Worm (Caenorhabditis elegans) whole organism, L3 larva: ENCODE results near the gene popl-1.
A peak's percentile ranks its signal among the peaks of the same experiment; 100 is the strongest.

Source experiments
- R02D3.7 ChIP-seq: fragments of 150-350 bp; optimal IDR thresholded peaks from 2 replicates; lab custom pipeline; 2014; ENCODE audit warnings: missing biosample characterization, missing genetic modification characterization
- ZK546.5 ChIP-seq: sonication (generic microtip); optimal IDR thresholded peaks from 2 replicates; lab custom pipeline; 2017; ENCODE audit warnings: missing biosample characterization, missing genetic modification characterization
- aly-2 ChIP-seq: fragments of 150-350 bp; optimal IDR thresholded peaks from 2 replicates; lab custom pipeline; 2014; ENCODE audit warnings: missing biosample characterization, missing genetic modification characterization
- ama-1 ChIP-seq: fragments of 150-350 bp; optimal IDR thresholded peaks from 2 replicates; lab custom pipeline; 2018
- ceh-28 ChIP-seq: fragments of 150-350 bp; optimal IDR thresholded peaks from 2 replicates; lab custom pipeline; 2014; ENCODE audit warnings: missing biosample characterization, missing genetic modification reagents, missing genetic modification characterization
- ceh-9 ChIP-seq: sonication (generic microtip); optimal IDR thresholded peaks from 2 replicates; lab custom pipeline; 2018; ENCODE audit warnings: missing biosample characterization, missing genetic modification characterization
- daf-12 ChIP-seq: fragments of 150-350 bp; optimal IDR thresholded peaks from 2 replicates; lab custom pipeline; 2014; ENCODE audit warnings: missing biosample characterization, missing genetic modification reagents, missing genetic modification characterization
- egl-27 ChIP-seq: sonication (generic microtip); optimal IDR thresholded peaks from 4 replicates; lab custom pipeline; 2017; ENCODE audit warnings: missing biosample characterization, missing genetic modification reagents, missing genetic modification characterization
- egl-5 ChIP-seq: fragments of 150-350 bp; optimal IDR thresholded peaks from 2 replicates; lab custom pipeline; 2017; ENCODE audit warnings: missing biosample characterization, missing genetic modification reagents, missing genetic modification characterization, inconsistent platforms
- elt-1 ChIP-seq: fragments of 150-350 bp; optimal IDR thresholded peaks from 2 replicates; lab custom pipeline; 2014; ENCODE audit warnings: missing biosample characterization, missing genetic modification characterization
- elt-2 ChIP-seq: sonication (generic microtip); optimal IDR thresholded peaks from 2 replicates; lab custom pipeline; 2016; ENCODE audit warnings: missing genetic modification reagents, mild to moderate bottlenecking, missing genetic modification characterization, missing compliant biosample characterization
- eor-1 ChIP-seq, 2 experiments: fragments of 150-350 bp; optimal IDR thresholded peaks; 2 replicates each; lab custom pipeline; 2014 to 2018; ENCODE audit warnings: missing biosample characterization in 2 of 2, missing genetic modification characterization in 2 of 2
- fkh-2 ChIP-seq: fragments of 150-350 bp; optimal IDR thresholded peaks from 2 replicates; lab custom pipeline; 2014; ENCODE audit warnings: missing biosample characterization, missing genetic modification reagents, missing genetic modification characterization
- jun-1 ChIP-seq: fragments of 150-350 bp; optimal IDR thresholded peaks from 2 replicates; lab custom pipeline; 2014; ENCODE audit warnings: missing biosample characterization, missing genetic modification reagents, missing genetic modification characterization
- lin-15B ChIP-seq: fragments of 150-350 bp; optimal IDR thresholded peaks from 2 replicates; lab custom pipeline; 2014; ENCODE audit warnings: missing biosample characterization, missing genetic modification characterization
- lin-39 ChIP-seq: fragments of 150-350 bp; optimal IDR thresholded peaks from 2 replicates; lab custom pipeline; 2018; ENCODE audit warnings: missing biosample characterization, missing genetic modification reagents, missing genetic modification characterization
- lsy-12 ChIP-seq: sonication (generic microtip); optimal IDR thresholded peaks from 2 replicates; lab custom pipeline; 2016; ENCODE audit warnings: mild to moderate bottlenecking, missing genetic modification characterization, missing compliant biosample characterization
- mdl-1 ChIP-seq: fragments of 150-350 bp; optimal IDR thresholded peaks from 2 replicates; lab custom pipeline; 2014; ENCODE audit warnings: missing biosample characterization, missing genetic modification characterization
- mml-1 ChIP-seq: fragments of 150-350 bp; sonication (generic microtip); optimal IDR thresholded peaks from 3 replicates; lab custom pipeline; 2014; ENCODE audit warnings: missing biosample characterization, missing genetic modification characterization
- nfya-1 ChIP-seq: sonication (generic microtip); optimal IDR thresholded peaks from 2 replicates; lab custom pipeline; 2017; ENCODE audit warnings: missing genetic modification characterization, mild to moderate bottlenecking, missing compliant biosample characterization, antibody characterized with exemption, moderate library complexity; ENCODE audit not compliant: insufficient read depth
- nhr-11 ChIP-seq: fragments of 150-350 bp; optimal IDR thresholded peaks from 2 replicates; lab custom pipeline; 2014; ENCODE audit warnings: missing biosample characterization, missing genetic modification characterization
- nhr-12 ChIP-seq: fragments of 150-350 bp; optimal IDR thresholded peaks from 2 replicates; lab custom pipeline; 2014; ENCODE audit warnings: missing biosample characterization, missing genetic modification characterization
- nhr-23 ChIP-seq: fragments of 150-350 bp; optimal IDR thresholded peaks from 2 replicates; lab custom pipeline; 2014; ENCODE audit warnings: missing biosample characterization, missing genetic modification reagents, missing genetic modification characterization
- nhr-237 ChIP-seq: fragments of 150-350 bp; optimal IDR thresholded peaks from 2 replicates; lab custom pipeline; 2014; ENCODE audit warnings: missing biosample characterization, missing genetic modification characterization
- nhr-25 ChIP-seq: sonication (generic microtip); optimal IDR thresholded peaks from 2 replicates; lab custom pipeline; 2017; ENCODE audit warnings: missing biosample characterization, missing genetic modification characterization
- nhr-43 ChIP-seq: sonication (generic microtip); optimal IDR thresholded peaks from 2 replicates; lab custom pipeline; 2016; ENCODE audit warnings: mild to moderate bottlenecking, missing genetic modification characterization, missing compliant biosample characterization; ENCODE audit not compliant: poor library complexity, severe bottlenecking
- nhr-67 ChIP-seq: fragments of 150-350 bp; optimal IDR thresholded peaks from 2 replicates; lab custom pipeline; 2014; ENCODE audit warnings: missing biosample characterization, missing genetic modification characterization
- nhr-77 ChIP-seq: fragments of 150-350 bp; optimal IDR thresholded peaks from 2 replicates; lab custom pipeline; 2014; ENCODE audit warnings: missing biosample characterization, missing genetic modification characterization
- pqm-1 ChIP-seq: fragments of 150-350 bp; optimal IDR thresholded peaks from 2 replicates; lab custom pipeline; 2017; ENCODE audit warnings: missing biosample characterization, missing genetic modification characterization, inconsistent platforms
- skn-1 ChIP-seq: fragments of 150-350 bp; optimal IDR thresholded peaks from 2 replicates; lab custom pipeline; 2014; ENCODE audit warnings: missing biosample characterization, missing genetic modification characterization
- snpc-4 ChIP-seq: fragments of 150-350 bp; optimal IDR thresholded peaks from 2 replicates; lab custom pipeline; 2014; ENCODE audit warnings: missing biosample characterization, missing genetic modification characterization
- unc-39 ChIP-seq: sonication (generic microtip); optimal IDR thresholded peaks from 4 replicates; lab custom pipeline; 2017; ENCODE audit warnings: missing biosample characterization, missing genetic modification characterization
- unc-62 ChIP-seq: fragments of 150-350 bp; sonication (generic microtip); optimal IDR thresholded peaks from 4 replicates; lab custom pipeline; 2014; ENCODE audit warnings: missing biosample characterization, missing genetic modification reagents, missing genetic modification characterization
- ztf-11 ChIP-seq: fragments of 150-350 bp; optimal IDR thresholded peaks from 2 replicates; lab custom pipeline; 2014; ENCODE audit warnings: missing biosample characterization, missing genetic modification characterization

The popl-1 gene

DNA sequence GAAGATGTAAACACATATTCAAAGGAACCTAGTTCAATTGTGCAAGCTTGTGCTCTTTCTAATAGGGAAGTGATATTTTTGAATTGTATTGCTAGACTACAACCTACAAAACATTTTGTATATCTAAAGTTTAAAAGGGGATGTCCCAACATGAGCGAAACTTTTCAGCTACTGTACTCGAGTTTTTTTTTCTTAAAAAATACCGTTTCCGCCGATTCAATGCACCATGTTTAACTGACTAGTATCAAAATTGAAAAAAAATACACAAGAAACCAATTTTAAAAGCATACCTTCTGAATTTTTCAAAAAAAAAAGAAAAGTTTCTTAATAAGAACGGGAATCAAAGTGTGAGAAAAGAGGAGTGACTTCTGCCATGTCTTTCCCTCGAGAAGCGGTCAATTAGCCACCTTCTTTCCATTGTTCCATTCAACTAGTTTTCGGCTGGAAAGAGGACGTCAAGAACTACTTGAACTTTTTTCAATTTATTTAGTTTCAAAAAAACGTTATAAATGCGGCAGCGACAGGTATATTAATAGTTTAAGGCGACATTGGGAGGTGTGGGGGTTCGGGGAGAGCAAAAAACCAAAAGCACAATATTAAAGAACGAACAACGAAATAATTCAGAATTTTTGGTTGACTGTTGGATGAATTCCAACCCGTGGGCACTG, 15.3 kb downstream of the popl-1 start, which contains the start of gene nas-4:
TSS of gene nas-4 (minus strand) at position 351 of the 668 bp plus-strand sequence.
- peak; percentile 25 for TF ChIP-seq nhr-43
- peak; percentile 31 for TF ChIP-seq lsy-12 (tag; lab: Kevin White, UChicago)
- TF ChIP-seq nhr-67 = no peak
- peak; percentile 41 for TF ChIP-seq ama-1
- peak; percentile 11 for TF ChIP-seq nhr-23 (tag; lab: Kevin White, UChicago)
- TF ChIP-seq nhr-11 = no peak
- peak; percentile 41 for TF ChIP-seq elt-2 (tag; lab: Kevin White, UChicago)
- TF ChIP-seq unc-39 (tag; lab: Kevin White, UChicago) = no peak
- TF ChIP-seq nhr-25 (tag; lab: Kevin White, UChicago) = peak; percentile 35
- peak; percentile 39 for TF ChIP-seq R02D3.7

DNA sequence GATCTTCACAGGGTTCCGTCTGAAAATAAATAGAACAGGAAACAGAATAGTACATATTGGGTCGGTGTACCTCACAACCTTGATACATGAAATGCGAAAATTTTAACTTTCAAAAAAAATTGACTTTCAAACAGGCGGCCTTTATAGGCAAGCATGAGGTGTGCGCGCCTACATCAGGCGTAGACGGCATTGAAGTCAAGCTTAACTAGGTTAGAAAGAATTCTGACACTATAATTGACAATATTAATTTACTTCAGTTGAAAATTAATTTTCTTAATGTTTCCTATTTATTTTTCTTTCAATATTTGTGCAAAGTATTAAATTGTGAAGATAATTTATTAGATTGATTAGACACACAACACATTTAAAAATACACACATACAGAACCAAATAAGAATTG, 18.8 kb downstream of the popl-1 start, which contains the start of gene C05D11.5:
TSS of gene C05D11.5 (minus strand) at position 101 of the 400 bp plus-strand sequence.
- TF ChIP-seq nhr-43 (no peak), skn-1 (tag; lab: Kevin White, UChicago) (no peak), mdl-1 (tag; lab: Kevin White, UChicago) (no peak), aly-2 (tag; lab: Kevin White, UChicago) (no peak), nhr-77 (tag; lab: Kevin White, UChicago) (no peak), ZK546.5 (tag; lab: Kevin White, UChicago) (no peak), nhr-25 (tag; lab: Kevin White, UChicago) (no peak)

DNA sequence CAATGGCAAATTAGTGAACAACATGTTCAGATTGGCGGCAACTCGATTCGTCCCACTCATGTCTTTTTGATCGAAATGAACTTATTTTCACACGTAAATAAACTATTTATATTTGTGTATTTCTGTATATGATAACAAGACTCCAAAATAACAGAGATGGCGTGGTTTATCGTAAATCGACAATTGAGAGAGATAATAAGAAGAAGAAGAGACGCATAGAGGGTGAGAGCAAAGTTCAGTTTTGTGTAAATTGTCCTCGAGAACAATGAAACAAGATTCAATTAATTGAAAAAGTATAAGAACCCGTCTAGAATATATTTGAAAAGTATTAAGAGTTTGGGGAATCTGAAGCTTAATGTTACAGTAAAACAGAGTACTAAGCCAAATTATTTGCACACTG, 19.3 kb downstream of the popl-1 start:
- peak; percentile 12 for TF ChIP-seq R02D3.7
- TF ChIP-seq nhr-12 (tag; lab: Kevin White, UChicago) = no peak
- no peak for TF ChIP-seq daf-12 (tag; lab: Kevin White, UChicago)
- no peak for TF ChIP-seq ama-1
- TF ChIP-seq snpc-4 (tag; lab: Kevin White, UChicago) = no peak
- peak; percentile 3 for TF ChIP-seq nhr-25 (tag; lab: Kevin White, UChicago)
- no peak for TF ChIP-seq nhr-11
- no peak for TF ChIP-seq fkh-2 (tag; lab: Kevin White, UChicago)
- no peak for TF ChIP-seq eor-1 (tag; optimal IDR thresholded peaks at IDR 0.05; lab: Kevin White, UChicago)
- TF ChIP-seq lin-15B = peak; percentile 2
- TF ChIP-seq nhr-43 = no peak
- peak; percentile 69 for TF ChIP-seq pqm-1 (tag; lab: Kevin White, UChicago)
- no peak for TF ChIP-seq ceh-28
- TF ChIP-seq nhr-77 (tag; lab: Kevin White, UChicago) = no peak
- TF ChIP-seq elt-2 (tag; lab: Kevin White, UChicago) = peak; percentile 26

DNA sequence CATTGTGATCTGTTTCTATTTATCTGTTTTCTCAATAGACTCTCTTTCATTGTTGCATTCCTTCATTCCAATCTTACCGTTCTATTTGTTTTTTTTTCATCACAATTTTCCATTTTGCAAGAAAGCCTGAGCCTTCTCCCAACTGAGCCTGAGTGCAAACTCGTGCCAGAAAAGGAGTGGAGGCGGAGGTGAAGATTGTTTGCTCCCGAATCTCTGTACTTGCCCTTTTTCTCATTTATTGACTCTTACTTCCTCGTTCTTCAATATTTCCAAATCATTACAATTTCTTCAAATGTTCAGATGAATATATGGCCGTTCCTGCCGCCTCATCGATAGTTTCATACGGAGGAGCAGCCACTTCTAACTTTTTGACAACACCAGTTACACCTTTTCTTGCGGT, 23.9 kb downstream of the popl-1 start, which contains the start of gene let-756:
TSS of gene let-756 (plus strand) at position 301 of the 400 bp plus-strand sequence.
- no peak for TF ChIP-seq R02D3.7
- TF ChIP-seq egl-5 (tag; lab: Kevin White, UChicago) = no peak

DNA sequence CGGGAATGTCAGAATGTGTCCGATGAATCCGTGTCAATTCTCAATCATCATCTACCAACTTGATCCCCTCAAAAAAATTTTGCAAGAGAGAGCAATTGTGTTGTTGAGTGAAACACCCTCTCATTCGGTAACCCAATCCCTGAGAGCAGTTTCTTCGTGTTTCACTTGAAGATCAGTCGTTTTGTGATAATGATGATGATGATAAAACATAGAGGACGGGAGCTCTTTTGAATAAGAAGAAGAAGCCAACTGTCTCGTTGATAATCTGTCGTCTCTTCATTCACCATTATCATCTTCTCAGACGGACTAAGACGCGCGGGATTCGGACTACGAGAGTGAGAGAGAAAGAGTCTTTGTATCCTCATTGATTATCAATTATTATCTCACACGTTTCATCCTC, 25.6 kb downstream of the popl-1 start:
- TF ChIP-seq unc-39 (tag; lab: Kevin White, UChicago) = no peak
- peak; percentile 78 for TF ChIP-seq nhr-11
- TF ChIP-seq lin-39 = peak; percentile 31
- peak; percentile 37 for TF ChIP-seq nfya-1 (tag; lab: Kevin White, UChicago)
- no peak for TF ChIP-seq nhr-77 (tag; lab: Kevin White, UChicago)

DNA sequence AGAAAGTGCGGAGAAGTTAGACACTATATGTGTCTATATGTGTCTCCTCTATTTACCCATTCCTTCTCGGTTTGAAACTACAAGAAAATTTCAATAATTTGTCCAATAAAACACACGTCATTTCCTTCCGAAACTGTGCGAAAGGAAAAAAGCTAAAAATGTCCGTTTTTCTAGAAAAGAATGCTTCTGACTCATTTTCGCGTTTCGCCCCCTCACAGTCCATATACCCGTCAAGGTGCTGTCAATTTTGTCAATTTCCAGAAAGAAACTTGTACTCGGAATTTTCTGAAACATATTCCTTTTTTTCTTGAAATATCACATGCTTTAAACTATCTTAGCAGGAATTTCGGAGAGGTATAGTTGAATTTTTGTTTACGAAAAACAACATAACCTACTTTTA, 27.9 kb downstream of the popl-1 start:
- TF ChIP-seq elt-1 (tag; lab: Kevin White, UChicago) = no peak
- TF ChIP-seq ceh-9 (tag; lab: Kevin White, UChicago) = no peak
- TF ChIP-seq snpc-4 (tag; lab: Kevin White, UChicago) = no peak
- TF ChIP-seq nhr-11 = no peak
- TF ChIP-seq nhr-237 (tag; lab: Kevin White, UChicago) = no peak
- no peak for TF ChIP-seq ceh-28
- TF ChIP-seq nhr-12 (tag; lab: Kevin White, UChicago) = no peak
- no peak for TF ChIP-seq nhr-23 (tag; lab: Kevin White, UChicago)

DNA sequence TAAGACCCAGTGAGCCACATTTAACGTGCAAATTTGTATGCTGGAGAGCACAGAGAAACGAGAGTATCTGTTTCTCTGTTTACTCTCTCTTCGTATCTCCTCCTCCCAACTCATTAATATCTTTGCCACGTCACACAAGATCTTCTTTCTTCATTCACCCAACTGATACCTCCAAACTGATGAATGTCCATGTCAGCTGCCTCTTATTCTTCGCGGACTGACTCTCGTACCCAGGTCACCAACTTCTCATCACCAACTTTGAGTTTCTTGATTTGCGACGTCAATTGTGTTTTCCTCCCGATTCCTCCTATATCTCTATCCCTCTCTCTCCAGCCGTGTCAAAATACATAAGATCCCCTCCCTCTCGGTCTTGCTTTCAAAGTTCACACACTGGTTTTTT, 28.4 kb downstream of the popl-1 start:
- no peak for TF ChIP-seq snpc-4 (tag; lab: Kevin White, UChicago)
- no peak for TF ChIP-seq unc-62
- no peak for TF ChIP-seq ZK546.5 (tag; lab: Kevin White, UChicago)
- TF ChIP-seq mml-1 = no peak
- TF ChIP-seq ztf-11 (tag; lab: Kevin White, UChicago) = no peak
- TF ChIP-seq nhr-11 = peak; percentile 65
- peak; percentile 56 for TF ChIP-seq lin-39
- no peak for TF ChIP-seq jun-1 (tag; lab: Kevin White, UChicago)
- TF ChIP-seq fkh-2 (tag; lab: Kevin White, UChicago) = no peak
- no peak for TF ChIP-seq lsy-12 (tag; lab: Kevin White, UChicago)
- TF ChIP-seq egl-27 (tag; lab: Kevin White, UChicago) = no peak
- peak; percentile 23 for TF ChIP-seq nfya-1 (tag; lab: Kevin White, UChicago)
- TF ChIP-seq elt-2 (tag; lab: Kevin White, UChicago) = no peak
